Worm (Caenorhabditis elegans): ENCODE data around the gene snap-29.

DNA sequence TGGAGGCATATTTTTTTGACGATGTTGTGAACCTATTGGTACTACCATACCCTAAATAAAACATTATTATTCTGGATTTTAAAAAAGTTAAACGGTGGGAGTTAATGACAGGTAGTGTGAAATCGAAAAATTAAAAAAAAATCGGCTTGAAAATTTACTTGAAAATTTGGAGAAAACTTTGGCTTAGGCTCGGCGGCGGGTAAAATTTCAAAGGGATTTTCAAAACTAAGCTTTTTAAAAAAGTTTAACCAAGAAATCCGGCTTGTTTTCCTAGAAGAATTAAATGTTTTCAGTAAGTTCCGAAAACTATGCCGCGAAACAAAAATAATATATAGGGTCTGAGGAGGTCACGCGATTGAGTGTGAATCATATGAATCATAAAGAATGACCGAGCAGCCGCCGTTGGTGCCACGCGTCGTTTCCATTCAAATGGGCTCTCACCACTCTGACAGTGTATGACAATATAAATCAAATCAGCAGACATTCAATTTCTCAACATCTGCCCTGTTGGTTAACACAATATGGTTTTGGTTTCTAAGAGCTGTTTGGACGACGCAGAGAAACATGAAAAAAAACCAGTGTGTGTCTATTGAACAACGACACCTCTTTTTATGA, 14.9 kb upstream of the snap-29 start, which contains the start of gene aak-1:
- no peak for TF ChIP-seq blmp-1 (tag; optimal IDR thresholded peaks at IDR 0.05; ENCODE audit: insufficient read depth)
- no peak for TF ChIP-seq nhr-77 (tag; optimal IDR thresholded peaks at IDR 0.05)
- no peak for TF ChIP-seq lsy-2 (tag; optimal IDR thresholded peaks at IDR 0.05)
- TF ChIP-seq elt-1 (tag; optimal IDR thresholded peaks at IDR 0.05): no peak
- TF ChIP-seq nhr-11 (tag; optimal IDR thresholded peaks at IDR 0.05): no peak
- TF ChIP-seq skn-1 (tag; optimal IDR thresholded peaks at IDR 0.05): no peak
- TF ChIP-seq crh-2 (tag; optimal IDR thresholded peaks at IDR 0.05): no peak
